Worm (Caenorhabditis elegans) whole organism, L4 larva: ENCODE measurements around the gene lir-2.

Experiments used
- ama-1 ChIP-seq: fragments of 150-350 bp; optimal IDR thresholded peaks from 2 replicates; lab custom pipeline; 2014; ENCODE audit warnings: inconsistent platforms, mixed read lengths
- lin-13 ChIP-seq: fragments of 150-350 bp; optimal IDR thresholded peaks from 2 replicates; lab custom pipeline; 2014; ENCODE audit warnings: missing biosample characterization, missing genetic modification reagents, missing genetic modification characterization
- tag-97 ChIP-seq: fragments of 200-800 bp; sonication (Bioruptor generic); IDR thresholded peaks from 2 replicates; pipeline ENCODE4 v1.3.6; 2022; ENCODE audit warnings: missing genetic modification characterization, missing compliant biosample characterization
- unc-130 ChIP-seq: sonication (generic microtip); optimal IDR thresholded peaks from 2 replicates; lab custom pipeline; 2016; ENCODE audit warnings: missing genetic modification reagents, missing genetic modification characterization, missing compliant biosample characterization
- zfp-3 ChIP-seq: fragments of 200-800 bp; sonication (Bioruptor generic); conservative IDR thresholded peaks from 2 replicates; pipeline ENCODE4 v1.3.6; 2022; ENCODE audit warnings: missing genetic modification reagents, missing genetic modification characterization, missing compliant biosample characterization

ce11 chrII:7698406-7698805, 31.3 kb downstream of the lir-2 start, which contains the start of gene B0495.5:
- TF ChIP-seq lin-13 (GFP tag; lab: Kevin White, UChicago) (no peak), unc-130 (GFP tag; lab: Kevin White, UChicago) (no peak), tag-97 (no peak), ama-1 (lab: Kevin White, UChicago) (no peak), zfp-3 (GFP tag; lab: Robert Waterston, UW) (no peak)
